Fruit fly (Drosophila melanogaster): Measurements from ENCODE around the gene CG1024.

The CG1024 gene

DNA sequence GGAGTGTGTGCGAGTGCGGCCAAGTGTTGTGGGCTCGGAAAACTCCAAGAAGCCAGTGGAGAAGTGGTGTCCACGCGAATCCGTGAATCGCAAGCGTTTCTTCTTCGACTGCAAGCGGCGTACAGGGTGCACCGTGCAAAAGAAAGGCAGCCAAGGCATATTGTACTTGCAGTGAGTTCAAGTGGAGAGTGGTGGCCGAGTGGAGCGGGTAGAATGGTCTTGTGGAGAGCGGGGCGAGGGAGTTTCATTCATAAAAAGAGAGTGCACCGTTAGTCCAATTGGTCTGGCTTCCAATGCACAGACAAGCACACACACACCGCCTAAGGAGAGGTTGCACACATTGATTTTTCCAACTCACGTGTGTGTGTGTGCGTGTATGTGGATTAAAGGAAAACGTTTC lies 28.9 kb downstream of the CG1024 start:
- TF ChIP-seq CG14711 (tag; optimal IDR thresholded peaks at IDR 0.05) (no peak), cic (GFP tag; optimal IDR thresholded peaks at IDR 0.05) (peak; percentile 34), ovo (GFP tag; optimal IDR thresholded peaks at IDR 0.05) (no peak), pad (GFP tag; optimal IDR thresholded peaks at IDR 0.05) (peak; percentile 92), CG7045 (GFP tag; optimal IDR thresholded peaks at IDR 0.05) (no peak)

DNA sequence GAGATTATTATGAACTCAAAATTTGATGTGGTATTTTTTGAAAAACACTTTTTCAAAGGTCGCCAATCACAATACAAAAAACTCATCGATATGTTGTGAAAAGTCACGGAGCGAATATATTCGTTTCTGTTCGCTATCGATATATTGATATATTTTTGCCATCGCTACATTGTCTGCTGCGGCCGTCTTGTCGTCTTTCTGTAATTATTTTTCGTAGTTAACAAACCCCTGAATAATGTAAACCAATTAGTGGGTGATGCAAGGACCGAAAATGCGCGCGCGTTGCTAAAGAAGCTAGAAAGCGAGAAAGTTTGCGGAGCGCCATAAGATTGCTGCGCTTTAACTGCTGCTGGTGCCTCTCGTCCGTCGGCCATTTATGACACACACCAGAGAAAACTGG lies 29.4 kb downstream of the CG1024 start, which contains the start of gene Pak:
Pak (plus strand) TSS at position 142 of the 400 bp plus-strand sequence.
- TF ChIP-seq pad (GFP tag; optimal IDR thresholded peaks at IDR 0.05), result no peak
- TF ChIP-seq Hr96 (GFP tag; optimal IDR thresholded peaks at IDR 0.05), result no peak
- no peak for TF ChIP-seq CG33017 (tag; optimal IDR thresholded peaks at IDR 0.05)
- TF ChIP-seq bab1 (GFP tag; optimal IDR thresholded peaks at IDR 0.05), result no peak
- TF ChIP-seq cnc (optimal IDR thresholded peaks at IDR 0.05), result no peak
- no peak for TF ChIP-seq CG12768 (GFP tag; optimal IDR thresholded peaks at IDR 0.05)
- TF ChIP-seq Crg-1 (GFP tag; optimal IDR thresholded peaks at IDR 0.05), result no peak
- TF ChIP-seq tj (GFP tag; optimal IDR thresholded peaks at IDR 0.05), result no peak
- no peak for TF ChIP-seq cic (GFP tag; optimal IDR thresholded peaks at IDR 0.05)

DNA sequence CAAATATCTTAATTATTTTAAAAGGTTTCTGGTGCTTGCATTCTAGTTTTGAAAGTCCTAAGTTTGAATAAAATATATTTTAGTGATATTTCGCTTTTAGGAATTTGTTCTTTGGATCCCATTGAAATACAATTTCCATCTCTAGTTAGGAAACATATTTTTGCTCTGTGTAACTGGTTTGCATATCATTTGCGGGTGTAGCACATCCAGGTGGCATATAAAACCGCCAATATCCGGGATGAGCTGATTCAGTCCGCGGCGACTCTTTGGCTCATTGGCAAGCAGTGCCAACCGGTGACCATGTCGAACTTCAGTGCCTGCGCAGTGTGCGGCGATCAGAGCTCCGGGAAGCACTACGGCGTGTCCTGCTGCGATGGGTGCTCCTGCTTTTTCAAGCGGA lies 31.2 kb downstream of the CG1024 start, which contains the start of gene Hr83:
Hr83 (plus strand) TSS at position 301 of the 400 bp plus-strand sequence.
- no peak for TF ChIP-seq CG12768 (GFP tag; optimal IDR thresholded peaks at IDR 0.05)
- no peak for TF ChIP-seq CG11617 (GFP tag; optimal IDR thresholded peaks at IDR 0.05)

DNA sequence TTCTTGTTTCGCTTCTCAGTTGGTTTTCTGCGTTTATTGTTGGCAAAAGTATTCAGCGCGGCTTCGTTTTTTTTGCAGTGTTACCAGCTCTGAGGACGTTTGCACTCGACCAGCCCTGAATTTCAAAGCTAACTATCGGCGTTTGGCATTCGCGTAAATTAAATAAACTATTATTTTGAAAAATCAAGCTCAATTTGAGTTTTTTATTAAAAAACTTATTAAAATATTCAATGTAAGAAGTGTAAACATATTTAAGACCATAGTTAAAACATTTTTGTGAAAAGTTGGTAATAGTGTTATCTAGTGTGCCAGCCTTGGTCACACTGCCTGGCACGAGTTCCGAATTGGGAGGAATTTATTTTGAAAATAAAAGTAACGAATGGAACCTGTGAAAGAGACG lies 34.3 kb downstream of the CG1024 start, which contains the start of the genes SmD2 and CG18048:
SmD2 (minus strand) TSS at position 98 of the 400 bp plus-strand sequence.
CG18048 (plus strand) TSS at position 298 of the 400 bp plus-strand sequence.
- TF ChIP-seq Clk (GFP tag; optimal IDR thresholded peaks at IDR 0.05), result no peak
- TF ChIP-seq Mnt (GFP tag; optimal IDR thresholded peaks at IDR 0.05), result peak; percentile 65
- peak; percentile 6 for TF ChIP-seq tj (GFP tag; optimal IDR thresholded peaks at IDR 0.05)
- no peak for TF ChIP-seq toe (GFP tag; optimal IDR thresholded peaks at IDR 0.05)
- peak; percentile 7 for TF ChIP-seq CG12768 (GFP tag; optimal IDR thresholded peaks at IDR 0.05)
- TF ChIP-seq Hr96 (GFP tag; optimal IDR thresholded peaks at IDR 0.05), result peak; percentile 6
- TF ChIP-seq bab1 (GFP tag; optimal IDR thresholded peaks at IDR 0.05), result peak; percentile 24
- TF ChIP-seq CG14711 (tag; optimal IDR thresholded peaks at IDR 0.05), result peak; percentile 14
- TF ChIP-seq CG5204 (GFP tag; optimal IDR thresholded peaks at IDR 0.05), result peak; percentile 18
- TF ChIP-seq CG1620 (GFP tag; optimal IDR thresholded peaks at IDR 0.05), result peak; percentile 23

DNA sequence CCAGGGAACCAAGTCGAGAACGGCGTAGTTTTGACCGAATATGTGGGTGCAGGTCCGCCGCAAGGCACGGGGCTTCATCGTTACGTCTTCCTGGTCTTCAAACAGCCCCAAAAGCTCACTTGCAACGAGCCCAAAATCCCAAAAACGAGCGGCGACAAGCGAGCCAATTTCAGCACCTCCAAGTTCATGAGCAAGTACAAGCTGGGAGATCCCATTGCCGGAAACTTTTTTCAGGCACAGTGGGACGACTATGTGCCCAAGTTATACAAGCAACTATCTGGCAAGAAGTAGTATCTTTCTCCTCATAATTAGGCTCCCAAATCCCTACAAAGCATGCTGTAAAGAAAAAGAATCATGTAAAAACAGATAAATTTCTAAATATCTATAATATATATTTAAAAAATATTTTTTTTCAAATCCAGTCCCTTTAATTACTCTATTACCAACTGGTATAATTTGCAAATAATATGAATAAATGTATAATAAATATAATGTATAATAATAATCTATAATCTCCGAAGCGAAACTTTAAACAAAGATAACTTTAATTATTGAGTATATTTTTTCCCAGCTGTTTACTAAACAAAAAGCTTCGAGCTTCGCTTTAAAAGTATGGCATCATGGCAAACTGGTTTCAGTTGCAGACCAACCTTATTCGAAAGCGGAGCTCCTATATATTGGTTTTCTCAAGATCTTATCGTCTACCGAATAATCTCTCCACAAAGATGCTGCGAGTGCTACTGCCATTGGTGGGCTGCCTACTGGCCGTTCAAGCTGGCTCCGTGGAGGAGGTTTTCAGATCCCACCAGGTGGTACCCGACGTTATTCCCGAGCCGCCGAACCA lies 36.5 kb downstream of the CG1024 start, which contains the start of gene CG17919:
CG17919 (plus strand) TSS at position 634 of the 844 bp plus-strand sequence.
- no peak for TF ChIP-seq Crg-1 (GFP tag; optimal IDR thresholded peaks at IDR 0.05)
- TF ChIP-seq bab1 (GFP tag; optimal IDR thresholded peaks at IDR 0.05), result no peak
- no peak for TF ChIP-seq CG12768 (GFP tag; optimal IDR thresholded peaks at IDR 0.05)

DNA sequence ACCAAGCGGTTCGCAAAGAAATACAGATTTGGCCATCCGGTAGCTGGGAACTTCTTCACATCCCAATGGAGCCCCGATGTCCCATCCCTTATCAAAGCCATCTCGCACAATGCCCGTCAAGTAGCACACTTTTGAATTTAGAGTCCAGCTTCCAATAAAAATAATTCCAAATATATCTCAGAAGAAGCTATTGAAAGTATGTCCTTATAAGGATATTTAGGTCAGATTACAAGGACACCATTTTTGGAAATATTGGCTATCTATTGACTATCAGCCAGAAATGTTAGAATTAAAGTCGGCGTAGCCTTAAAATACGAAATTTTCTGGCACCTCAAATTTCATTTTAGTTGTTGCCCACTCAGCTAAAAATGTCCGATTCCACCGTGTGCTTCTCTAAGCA lies 37.4 kb downstream of the CG1024 start, which contains the start of gene CG10298:
CG10298 (plus strand) TSS at position 301 of the 400 bp plus-strand sequence.
- TF ChIP-seq Hr96 (GFP tag; optimal IDR thresholded peaks at IDR 0.05) (no peak), bab1 (GFP tag; optimal IDR thresholded peaks at IDR 0.05) (no peak), CG1620 (GFP tag; optimal IDR thresholded peaks at IDR 0.05) (no peak)

DNA sequence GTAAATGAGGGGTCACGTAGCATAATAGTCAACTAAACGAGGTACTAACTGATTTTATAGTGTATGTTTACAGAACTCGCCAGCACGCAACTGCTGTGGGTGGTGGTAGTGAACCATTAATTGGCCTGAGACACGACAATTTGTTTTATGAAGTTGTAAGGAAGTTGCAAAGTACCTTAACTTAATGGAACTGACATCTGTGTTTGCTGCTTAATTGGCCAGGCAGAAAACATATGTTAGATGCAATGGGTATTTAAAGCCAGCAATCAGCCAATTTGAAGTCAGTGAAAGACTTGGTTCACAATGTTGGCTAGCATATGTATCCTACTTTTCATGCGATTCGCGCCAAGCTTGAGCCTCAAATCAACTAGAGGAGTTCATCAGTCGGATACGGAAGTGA lies 38.5 kb downstream of the CG1024 start, which contains the start of gene CG17917:
CG17917 (plus strand) TSS at position 301 of the 400 bp plus-strand sequence.
- TF ChIP-seq tj (GFP tag; optimal IDR thresholded peaks at IDR 0.05) (no peak), pad (GFP tag; optimal IDR thresholded peaks at IDR 0.05) (no peak), bab1 (GFP tag; optimal IDR thresholded peaks at IDR 0.05) (no peak), toe (GFP tag; optimal IDR thresholded peaks at IDR 0.05) (no peak), CG7045 (GFP tag; optimal IDR thresholded peaks at IDR 0.05) (no peak), CG33017 (tag; optimal IDR thresholded peaks at IDR 0.05) (no peak), kay (GFP tag; ENCODE audit: borderline replicate concordance) (no peak), cnc (optimal IDR thresholded peaks at IDR 0.05) (no peak), Crg-1 (GFP tag; optimal IDR thresholded peaks at IDR 0.05) (no peak), cic (GFP tag; optimal IDR thresholded peaks at IDR 0.05) (no peak), CG12768 (GFP tag; optimal IDR thresholded peaks at IDR 0.05) (no peak), CG5204 (GFP tag; optimal IDR thresholded peaks at IDR 0.05) (no peak), Hr96 (GFP tag; optimal IDR thresholded peaks at IDR 0.05) (no peak), CG14711 (tag; optimal IDR thresholded peaks at IDR 0.05) (no peak), Mnt (GFP tag; optimal IDR thresholded peaks at IDR 0.05) (no peak), CG1620 (GFP tag; optimal IDR thresholded peaks at IDR 0.05) (no peak), CG7101 (tag; optimal IDR thresholded peaks at IDR 0.05) (no peak), ovo (GFP tag; optimal IDR thresholded peaks at IDR 0.05) (no peak)

All from whole organism, adult.